Worm (Caenorhabditis elegans) whole organism, L1 larva: Measurements from ENCODE around the gene C46H3.2.

ENCODE experiments used
- C16A3.4 ChIP-seq: fragments of 150-350 bp; optimal IDR thresholded peaks from 2 replicates; lab custom pipeline; 2014; ENCODE audit warnings: missing biosample characterization, missing genetic modification characterization
- F16B12.6 ChIP-seq: fragments of 150-350 bp; optimal IDR thresholded peaks from 2 replicates; lab custom pipeline; 2014; ENCODE audit warnings: missing biosample characterization, missing genetic modification characterization
- aha-1 ChIP-seq: fragments of 150-350 bp; optimal IDR thresholded peaks from 2 replicates; lab custom pipeline; 2014; ENCODE audit warnings: missing biosample characterization, missing genetic modification characterization
- aly-2 ChIP-seq: fragments of 150-350 bp; optimal IDR thresholded peaks from 2 replicates; lab custom pipeline; 2014; ENCODE audit warnings: missing biosample characterization, missing genetic modification characterization
- blmp-1 ChIP-seq: fragments of 150-350 bp; optimal IDR thresholded peaks from 2 replicates; lab custom pipeline; 2014; ENCODE audit warnings: missing biosample characterization, missing genetic modification characterization
- ceh-63 ChIP-seq: fragments of 200-800 bp; sonication (Bioruptor generic); optimal IDR thresholded peaks from 2 replicates; lab custom pipeline; 2018; ENCODE audit warnings: mild to moderate bottlenecking, missing genetic modification characterization, missing compliant biosample characterization
- ceh-82 ChIP-seq, 3 experiments: fragments of 150-350 bp in 1 of 3; sonication (generic microtip) in 2 of 3; optimal IDR thresholded peaks; 2 replicates each; lab custom pipeline; 2014 to 2017; ENCODE audit warnings: missing biosample characterization in 3 of 3, missing genetic modification characterization in 3 of 3
- ceh-90 ChIP-seq: sonication (generic microtip); optimal IDR thresholded peaks from 2 replicates; lab custom pipeline; 2016; ENCODE audit warnings: missing genetic modification characterization, missing compliant biosample characterization
- dsc-1 ChIP-seq: sonication (generic microtip); optimal IDR thresholded peaks from 2 replicates; lab custom pipeline; 2016; ENCODE audit warnings: mild to moderate bottlenecking, missing genetic modification characterization, missing compliant biosample characterization
- efl-1 ChIP-seq, 4 experiments: fragments of 150-350 bp; optimal IDR thresholded peaks in 3 of 4; peaks in 1 of 4; 1 replicate in 1 of 4; 2 replicates in 3 of 4; lab custom pipeline; 2014; ENCODE audit warnings: missing biosample characterization in 2 of 4, missing genetic modification characterization in 2 of 4, missing genetic modification reagents in 2 of 4
- elt-2 ChIP-seq: sonication (generic microtip); optimal IDR thresholded peaks from 2 replicates; lab custom pipeline; 2016; ENCODE audit warnings: missing genetic modification characterization, mild to moderate bottlenecking, inconsistent platforms, missing compliant biosample characterization, missing genetic modification reagents
- ets-5 ChIP-seq: fragments of 200-800 bp; sonication (Bioruptor generic); IDR thresholded peaks from 2 replicates; pipeline ENCODE4 v1.3.6; 2022; ENCODE audit warnings: missing genetic modification characterization, missing compliant biosample characterization
- fos-1 ChIP-seq: fragments of 150-350 bp; optimal IDR thresholded peaks from 2 replicates; lab custom pipeline; 2014; ENCODE audit warnings: missing biosample characterization, missing genetic modification characterization
- grh-1 ChIP-seq: fragments of 200-800 bp; sonication (Bioruptor generic); IDR thresholded peaks from 2 replicates; pipeline ENCODE4 v1.3.6; 2022; ENCODE audit warnings: missing genetic modification reagents, missing genetic modification characterization, missing compliant biosample characterization
- irx-1 ChIP-seq: sonication (generic microtip); optimal IDR thresholded peaks from 2 replicates; lab custom pipeline; 2016; ENCODE audit warnings: missing genetic modification characterization, missing compliant biosample characterization
- isw-1 ChIP-seq: fragments of 200-800 bp; sonication (Bioruptor generic); IDR thresholded peaks from 2 replicates; pipeline ENCODE4 v1.3.6; 2022; ENCODE audit warnings: missing genetic modification characterization, missing compliant biosample characterization
- jun-1 ChIP-seq: fragments of 150-350 bp; optimal IDR thresholded peaks from 2 replicates; lab custom pipeline; 2014; ENCODE audit warnings: missing biosample characterization, missing genetic modification reagents, missing genetic modification characterization
- lin-13 ChIP-seq: fragments of 150-350 bp; optimal IDR thresholded peaks from 2 replicates; lab custom pipeline; 2014; ENCODE audit warnings: missing biosample characterization, missing genetic modification reagents, missing genetic modification characterization
- lin-14 ChIP-seq: fragments of 200-800 bp; sonication (Bioruptor generic); optimal IDR thresholded peaks from 2 replicates; lab custom pipeline; 2018; ENCODE audit warnings: mild to moderate bottlenecking, missing genetic modification characterization, moderate library complexity, missing compliant biosample characterization
- lin-35 ChIP-seq, 2 experiments: fragments of 150-350 bp; optimal IDR thresholded peaks; 2 replicates each; lab custom pipeline; 2014; ENCODE audit warnings: missing biosample characterization in 2 of 2, missing genetic modification characterization in 2 of 2, missing genetic modification reagents in 2 of 2
- lsy-2 ChIP-seq, 2 experiments: fragments of 150-350 bp; optimal IDR thresholded peaks; 2 replicates each; lab custom pipeline; 2014; ENCODE audit warnings: missing biosample characterization in 2 of 2, missing genetic modification characterization in 2 of 2
- mdl-1 ChIP-seq, 2 experiments: fragments of 150-350 bp; optimal IDR thresholded peaks; 2 replicates each; lab custom pipeline; 2014 to 2017; ENCODE audit warnings: missing biosample characterization in 2 of 2, missing genetic modification characterization in 2 of 2, inconsistent platforms in 1 of 2
- nhr-19 ChIP-seq: fragments of 200-800 bp; sonication (Bioruptor generic); conservative IDR thresholded peaks from 2 replicates; pipeline ENCODE4 v1.3.6; 2022; ENCODE audit warnings: missing genetic modification characterization, missing compliant biosample characterization
- nhr-28 ChIP-seq: fragments of 150-350 bp; optimal IDR thresholded peaks from 2 replicates; lab custom pipeline; 2014; ENCODE audit warnings: missing biosample characterization, missing genetic modification characterization
- nhr-47 ChIP-seq: sonication (generic microtip); optimal IDR thresholded peaks from 2 replicates; lab custom pipeline; 2016; ENCODE audit warnings: mild to moderate bottlenecking, missing genetic modification characterization, moderate library complexity, missing compliant biosample characterization
- pag-3 ChIP-seq: sonication (generic microtip); optimal IDR thresholded peaks from 2 replicates; lab custom pipeline; 2017; ENCODE audit warnings: missing genetic modification characterization, mild to moderate bottlenecking, missing compliant biosample characterization, antibody characterized with exemption, borderline replicate concordance; ENCODE audit not compliant: insufficient read depth
- pqm-1 ChIP-seq: sonication (generic microtip); optimal IDR thresholded peaks from 3 replicates; lab custom pipeline; 2017; ENCODE audit warnings: missing biosample characterization, missing genetic modification characterization
- rnt-1 ChIP-seq: sonication (generic microtip); optimal IDR thresholded peaks from 2 replicates; lab custom pipeline; 2016; ENCODE audit warnings: mild to moderate bottlenecking, missing genetic modification characterization, moderate library complexity, missing compliant biosample characterization
- skn-1 ChIP-seq: fragments of 150-350 bp; optimal IDR thresholded peaks from 2 replicates; lab custom pipeline; 2014; ENCODE audit warnings: missing biosample characterization, missing genetic modification characterization
- snu-23 ChIP-seq: sonication (generic microtip); optimal IDR thresholded peaks from 2 replicates; lab custom pipeline; 2016; ENCODE audit warnings: missing genetic modification characterization, missing compliant biosample characterization
- sox-4 ChIP-seq: sonication (generic microtip); optimal IDR thresholded peaks from 2 replicates; lab custom pipeline; 2016; ENCODE audit warnings: missing genetic modification characterization, missing compliant biosample characterization
- sup-37 ChIP-seq: fragments of 200-800 bp; sonication (Bioruptor generic); optimal IDR thresholded peaks from 2 replicates; lab custom pipeline; 2018; ENCODE audit warnings: mild to moderate bottlenecking, missing genetic modification characterization, missing compliant biosample characterization
- swsn-7 ChIP-seq: sonication (generic microtip); optimal IDR thresholded peaks from 2 replicates; lab custom pipeline; 2016; ENCODE audit warnings: missing genetic modification characterization, missing compliant biosample characterization
- tlp-1 ChIP-seq: fragments of 150-350 bp; optimal IDR thresholded peaks from 2 replicates; lab custom pipeline; 2014; ENCODE audit warnings: missing biosample characterization, missing genetic modification characterization
- unc-130 ChIP-seq: fragments of 150-350 bp; optimal IDR thresholded peaks from 2 replicates; lab custom pipeline; 2017; ENCODE audit warnings: missing biosample characterization, missing genetic modification characterization, inconsistent platforms
- unc-30 ChIP-seq: sonication (generic microtip); optimal IDR thresholded peaks from 2 replicates; lab custom pipeline; 2017; ENCODE audit warnings: missing biosample characterization, missing genetic modification characterization
- unc-62 ChIP-seq: fragments of 150-350 bp; optimal IDR thresholded peaks from 2 replicates; lab custom pipeline; 2014; ENCODE audit warnings: missing biosample characterization, missing genetic modification reagents, missing genetic modification characterization
- unc-98 ChIP-seq: fragments of 200-800 bp; sonication (Bioruptor generic); IDR thresholded peaks from 2 replicates; pipeline ENCODE4 v1.3.6; 2022; ENCODE audit warnings: missing genetic modification characterization, missing compliant biosample characterization
- zag-1 ChIP-seq: fragments of 150-350 bp; optimal IDR thresholded peaks from 2 replicates; lab custom pipeline; 2014; ENCODE audit warnings: missing biosample characterization, missing genetic modification characterization

The C46H3.2 gene

ce11 chrX:1257668-1258067 lies 27.1 kb upstream of the C46H3.2 start:
- TF ChIP-seq F16B12.6 (tag; lab: Kevin White, UChicago) (no peak), elt-2 (tag; lab: Kevin White, UChicago) (no peak), unc-98 (GFP tag; lab: Robert Waterston, UW) (no peak), ceh-82 (tag; optimal IDR thresholded peaks at IDR 0.05; lab: Kevin White, UChicago) (no peak), jun-1 (tag; lab: Kevin White, UChicago) (no peak), ets-5 (GFP tag; lab: Robert Waterston, UW) (no peak), sup-37 (GFP tag; lab: Kevin White, UChicago) (no peak), nhr-19 (GFP tag; lab: Robert Waterston, UW) (no peak), dsc-1 (tag; lab: Kevin White, UChicago) (no peak), rnt-1 (tag; lab: Kevin White, UChicago) (no peak), C16A3.4 (tag; lab: Kevin White, UChicago) (no peak), tlp-1 (tag; lab: Kevin White, UChicago) (no peak), skn-1 (tag; lab: Kevin White, UChicago) (no peak)

ce11 chrX:1255547-1255946 lies 25.0 kb upstream of the C46H3.2 start, which contains the start of gene npr-11:
TSS of gene npr-11 (minus strand) at chrX:1255647.
- TF ChIP-seq efl-1 (optimal IDR thresholded peaks at IDR 0.05; lab: Kevin White, UChicago) (no peak), efl-1 (GFP tag; optimal IDR thresholded peaks at IDR 0.05 in 1 of 2; lab: Kevin White, UChicago) (peak in 1 of 2 experiments; percentile 64), swsn-7 (tag; lab: Kevin White, UChicago) (no peak), ceh-90 (tag; lab: Kevin White, UChicago) (no peak)

ce11 chrX:1249738-1250137 lies 19.2 kb upstream of the C46H3.2 start, which contains the start of gene C25G6.4:
TSS of gene C25G6.4 (minus strand) at chrX:1249838.
- TF ChIP-seq efl-1 (optimal IDR thresholded peaks at IDR 0.05; lab: Kevin White, UChicago) (no peak), efl-1 (GFP tag; optimal IDR thresholded peaks at IDR 0.05 in 1 of 2; lab: Kevin White, UChicago) (peak in 1 of 2 experiments; percentile 24), fos-1 (no peak)

DNA sequence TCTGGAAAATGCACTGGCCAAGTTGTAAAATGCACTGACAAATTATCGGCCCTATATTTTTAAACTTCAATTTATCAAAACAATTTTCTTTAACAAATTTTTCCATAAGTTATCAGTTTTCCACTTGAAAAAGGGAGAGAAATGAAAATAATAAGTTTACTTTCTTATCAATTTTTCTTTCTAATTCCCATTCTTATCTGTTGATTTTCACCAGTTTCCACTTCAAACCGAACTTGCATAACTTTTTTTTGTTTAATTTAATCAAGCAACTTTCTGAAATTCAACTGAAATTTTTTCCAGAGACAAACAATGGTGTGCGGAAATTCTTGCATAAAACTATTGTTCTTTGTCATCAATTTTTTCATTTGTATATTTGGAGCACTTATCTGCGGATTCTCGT lies 15.2 kb upstream of the C46H3.2 start, which contains the start of gene tsp-9:
tsp-9 (plus strand) TSS at position 301 of the 400 bp plus-strand sequence.
- TF ChIP-seq lin-13 (GFP tag; lab: Kevin White, UChicago) (no peak), nhr-28 (tag; lab: Kevin White, UChicago) (no peak), skn-1 (tag; lab: Kevin White, UChicago) (no peak), lin-35 (GFP tag; optimal IDR thresholded peaks at IDR 0.05; lab: Kevin White, UChicago) (peak in 1 of 2 experiments; percentile 25), elt-2 (tag; lab: Kevin White, UChicago) (peak; percentile 47), dsc-1 (tag; lab: Kevin White, UChicago) (no peak), nhr-19 (GFP tag; lab: Robert Waterston, UW) (no peak), ceh-63 (GFP tag; lab: Kevin White, UChicago) (no peak)

ce11 chrX:1244235-1244634 lies 13.7 kb upstream of the C46H3.2 start:
- TF ChIP-seq skn-1 (tag; lab: Kevin White, UChicago) = peak; percentile 52
- peak; percentile 38 for TF ChIP-seq lin-14 (GFP tag; lab: Kevin White, UChicago)
- TF ChIP-seq mdl-1 (tag; optimal IDR thresholded peaks at IDR 0.05; lab: Kevin White, UChicago) = peak in 1 of 2 experiments; percentile 21
- TF ChIP-seq ceh-82 (tag; optimal IDR thresholded peaks at IDR 0.05; lab: Kevin White, UChicago) = peak in 1 of 3 experiments; percentile 12
- TF ChIP-seq snu-23 (GFP tag; lab: Kevin White, UChicago) = peak; percentile 3
- TF ChIP-seq irx-1 = no peak
- TF ChIP-seq nhr-47 (tag; lab: Kevin White, UChicago) = no peak
- peak; percentile 9 for TF ChIP-seq blmp-1 (tag; lab: Kevin White, UChicago)

ce11 chrX:1242763-1243162 lies 12.2 kb upstream of the C46H3.2 start:
- TF ChIP-seq sox-4 (tag; lab: Kevin White, UChicago) (no peak), unc-98 (GFP tag; lab: Robert Waterston, UW) (no peak), unc-30 (tag; lab: Kevin White, UChicago) (no peak), snu-23 (GFP tag; lab: Kevin White, UChicago) (no peak), isw-1 (GFP tag; lab: Robert Waterston, UW) (no peak), zag-1 (tag; lab: Kevin White, UChicago) (no peak), aha-1 (no peak), ceh-63 (GFP tag; lab: Kevin White, UChicago) (no peak), pqm-1 (tag; lab: Kevin White, UChicago) (no peak), lin-13 (GFP tag; lab: Kevin White, UChicago) (no peak), unc-130 (tag; lab: Kevin White, UChicago) (no peak), unc-62 (no peak), lsy-2 (tag; optimal IDR thresholded peaks at IDR 0.05; lab: Kevin White, UChicago) (no peak), aly-2 (tag; lab: Kevin White, UChicago) (no peak), grh-1 (no peak), pag-3 (tag; lab: Kevin White, UChicago) (no peak), nhr-28 (tag; lab: Kevin White, UChicago) (no peak)
